Worm (Caenorhabditis elegans): ENCODE results near the gene T13F3.6.

DNA sequence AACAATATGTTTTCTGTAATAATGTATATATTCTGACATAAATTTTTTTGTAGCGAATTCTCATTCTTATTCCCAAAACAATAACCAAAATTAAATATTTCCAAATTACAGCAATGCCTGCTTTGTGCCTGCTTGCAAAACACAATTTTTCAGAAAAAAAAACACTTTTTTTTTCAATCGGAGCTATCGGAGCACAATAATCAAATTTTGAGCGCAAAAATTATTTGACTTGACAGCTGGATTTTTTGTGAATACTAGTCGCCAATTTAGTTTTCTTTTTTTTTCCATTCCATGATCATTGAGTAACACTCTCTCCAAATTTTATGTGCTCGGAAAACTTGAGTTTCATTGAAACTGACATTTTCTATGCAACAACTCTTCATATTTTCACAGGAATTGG, 46.2 kb upstream of the T13F3.6 start, which contains the start of gene srh-180:
- TF ChIP-seq mab-5 (tag; optimal IDR thresholded peaks at IDR 0.05) = no peak
- no peak for TF ChIP-seq snpc-4 (tag; optimal IDR thresholded peaks at IDR 0.05)
- no peak for TF ChIP-seq elt-3 (tag; optimal IDR thresholded peaks at IDR 0.05)
- TF ChIP-seq mep-1 (tag; optimal IDR thresholded peaks at IDR 0.05) = no peak
- no peak for TF ChIP-seq nhr-237 (tag; optimal IDR thresholded peaks at IDR 0.05)
- TF ChIP-seq unc-62 (GFP tag; optimal IDR thresholded peaks at IDR 0.05) = no peak
